Worm (Caenorhabditis elegans) whole organism, late embryonic: ENCODE data around the gene mboa-3.

Experiments
- C08G9.2 ChIP-seq: sonication (generic microtip); optimal IDR thresholded peaks from 2 replicates; lab custom pipeline; 2016; ENCODE audit warnings: mild to moderate bottlenecking, missing genetic modification characterization, moderate library complexity, missing compliant biosample characterization
- C38D4.7 ChIP-seq: fragments of 200-800 bp; sonication (Bioruptor generic); optimal IDR thresholded peaks from 2 replicates; lab custom pipeline; 2018; ENCODE audit warnings: mild to moderate bottlenecking, missing genetic modification characterization, moderate library complexity, missing compliant biosample characterization
- F13H6.1 ChIP-seq: sonication (generic microtip); optimal IDR thresholded peaks from 2 replicates; lab custom pipeline; 2016; ENCODE audit warnings: missing genetic modification characterization, missing compliant biosample characterization
- K02D7.2 ChIP-seq: sonication (generic microtip); optimal IDR thresholded peaks from 2 replicates; lab custom pipeline; 2017; ENCODE audit warnings: mild to moderate bottlenecking, missing genetic modification characterization, missing compliant biosample characterization
- K09A11.1 ChIP-seq: sonication (generic microtip); optimal IDR thresholded peaks from 2 replicates; lab custom pipeline; 2017; ENCODE audit warnings: antibody characterized with exemption, mild to moderate bottlenecking, missing genetic modification characterization, missing compliant biosample characterization; ENCODE audit not compliant: insufficient read depth
- T23F11.4 ChIP-seq: fragments of 200-800 bp; sonication (Bioruptor generic); optimal IDR thresholded peaks from 2 replicates; lab custom pipeline; 2018; ENCODE audit warnings: mild to moderate bottlenecking, missing genetic modification characterization, missing compliant biosample characterization
- ama-1 ChIP-seq: fragments of 150-350 bp; optimal IDR thresholded peaks from 2 replicates; lab custom pipeline; 2014
- ceh-18 ChIP-seq: sonication (generic microtip); optimal IDR thresholded peaks from 2 replicates; lab custom pipeline; 2016; ENCODE audit warnings: missing genetic modification characterization, missing compliant biosample characterization
- ceh-19 ChIP-seq: fragments of 200-800 bp; sonication (Bioruptor generic); optimal IDR thresholded peaks from 2 replicates; lab custom pipeline; 2018; ENCODE audit warnings: mild to moderate bottlenecking, missing genetic modification characterization, missing compliant biosample characterization
- ceh-2 ChIP-seq: sonication (generic microtip); optimal IDR thresholded peaks from 2 replicates; lab custom pipeline; 2016; ENCODE audit warnings: missing genotype, missing genetic modification characterization, missing compliant biosample characterization
- ceh-22 ChIP-seq: sonication (generic microtip); optimal IDR thresholded peaks from 2 replicates; lab custom pipeline; 2017; ENCODE audit warnings: missing biosample characterization, missing genetic modification characterization
- ceh-24 ChIP-seq: sonication (generic microtip); optimal IDR thresholded peaks from 2 replicates; lab custom pipeline; 2016; ENCODE audit warnings: mild to moderate bottlenecking, missing genetic modification characterization, missing compliant biosample characterization
- ceh-30 ChIP-seq: fragments of 150-350 bp; optimal IDR thresholded peaks from 2 replicates; lab custom pipeline; 2014; ENCODE audit warnings: missing biosample characterization, missing genetic modification characterization
- ceh-31 ChIP-seq: sonication (generic microtip); optimal IDR thresholded peaks from 2 replicates; lab custom pipeline; 2016; ENCODE audit warnings: missing genetic modification characterization, missing compliant biosample characterization
- ceh-34 ChIP-seq: sonication (generic microtip); optimal IDR thresholded peaks from 2 replicates; lab custom pipeline; 2016; ENCODE audit warnings: mild to moderate bottlenecking, missing genetic modification characterization, missing compliant biosample characterization
- ceh-45 ChIP-seq: fragments of 200-800 bp; sonication (Bioruptor generic); IDR thresholded peaks from 2 replicates; pipeline ENCODE4 v1.3.6; 2022; ENCODE audit warnings: missing genetic modification reagents, missing genetic modification characterization, missing compliant biosample characterization
- ceh-6 ChIP-seq: fragments of 200-800 bp; sonication (Bioruptor generic); optimal IDR thresholded peaks from 2 replicates; lab custom pipeline; 2018; ENCODE audit warnings: mild to moderate bottlenecking, missing genetic modification characterization, missing compliant biosample characterization
- dmd-4 ChIP-seq: sonication (generic microtip); optimal IDR thresholded peaks from 2 replicates; lab custom pipeline; 2016; ENCODE audit warnings: borderline replicate concordance, missing genetic modification characterization, missing compliant biosample characterization
- elt-2 ChIP-seq: sonication (generic microtip); optimal IDR thresholded peaks from 2 replicates; lab custom pipeline; 2016; ENCODE audit warnings: missing genetic modification reagents, missing genetic modification characterization, missing compliant biosample characterization
- elt-4 ChIP-seq: sonication (generic microtip); optimal IDR thresholded peaks from 2 replicates; lab custom pipeline; 2016; ENCODE audit warnings: missing genetic modification characterization, missing compliant biosample characterization
- ets-4 ChIP-seq: sonication (generic microtip); optimal IDR thresholded peaks from 2 replicates; lab custom pipeline; 2016; ENCODE audit warnings: missing genetic modification characterization, missing compliant biosample characterization
- fax-1 ChIP-seq: sonication (generic microtip); optimal IDR thresholded peaks from 2 replicates; lab custom pipeline; 2016; ENCODE audit warnings: missing genotype, missing genetic modification characterization, missing compliant biosample characterization
- fkh-6 ChIP-seq: sonication (generic microtip); optimal IDR thresholded peaks from 2 replicates; lab custom pipeline; 2016; ENCODE audit warnings: missing genetic modification characterization, missing compliant biosample characterization
- hlh-30 ChIP-seq: sonication (generic microtip); optimal IDR thresholded peaks from 2 replicates; lab custom pipeline; 2017; ENCODE audit warnings: antibody characterized with exemption, missing genetic modification characterization, missing compliant biosample characterization; ENCODE audit not compliant: insufficient read depth
- hlh-6 ChIP-seq: sonication (generic microtip); optimal IDR thresholded peaks from 2 replicates; lab custom pipeline; 2016; ENCODE audit warnings: missing genotype, missing genetic modification characterization, missing compliant biosample characterization
- lin-11 ChIP-seq: fragments of 200-800 bp; sonication (Bioruptor generic); optimal IDR thresholded peaks from 2 replicates; lab custom pipeline; 2018; ENCODE audit warnings: mild to moderate bottlenecking, missing genetic modification characterization, missing compliant biosample characterization
- mec-3 ChIP-seq: sonication (generic microtip); optimal IDR thresholded peaks from 2 replicates; lab custom pipeline; 2016; ENCODE audit warnings: borderline replicate concordance, missing genetic modification characterization, missing compliant biosample characterization
- nfya-1 ChIP-seq: sonication (generic microtip); optimal IDR thresholded peaks from 2 replicates; lab custom pipeline; 2017; ENCODE audit warnings: missing genetic modification characterization, mild to moderate bottlenecking, missing compliant biosample characterization, antibody characterized with exemption, moderate library complexity
- nhr-232 ChIP-seq: sonication (generic microtip); optimal IDR thresholded peaks from 2 replicates; lab custom pipeline; 2016; ENCODE audit warnings: missing genetic modification characterization, missing compliant biosample characterization
- odd-2 ChIP-seq: sonication (generic microtip); optimal IDR thresholded peaks from 2 replicates; lab custom pipeline; 2017; ENCODE audit warnings: antibody characterized with exemption, mild to moderate bottlenecking, missing genetic modification characterization, missing compliant biosample characterization
- pha-2 ChIP-seq: sonication (generic microtip); optimal IDR thresholded peaks from 2 replicates; lab custom pipeline; 2017; ENCODE audit warnings: mild to moderate bottlenecking, missing genetic modification characterization, missing compliant biosample characterization
- pha-4 ChIP-seq: fragments of 150-350 bp; optimal IDR thresholded peaks from 2 replicates; lab custom pipeline; 2018; ENCODE audit warnings: missing biosample characterization, missing genetic modification reagents, missing genetic modification characterization
- pqm-1 ChIP-seq: sonication (generic microtip); optimal IDR thresholded peaks from 2 replicates; lab custom pipeline; 2016; ENCODE audit warnings: missing genetic modification characterization, missing compliant biosample characterization
- ref-2 ChIP-seq: sonication (generic microtip); optimal IDR thresholded peaks from 2 replicates; lab custom pipeline; 2016; ENCODE audit warnings: missing genetic modification characterization, missing compliant biosample characterization
- sdc-2 ChIP-seq: sonication (generic microtip); optimal IDR thresholded peaks from 2 replicates; lab custom pipeline; 2016; ENCODE audit warnings: missing genotype, missing genetic modification characterization, missing compliant biosample characterization
- sox-4 ChIP-seq: sonication (generic microtip); optimal IDR thresholded peaks from 2 replicates; lab custom pipeline; 2017; ENCODE audit warnings: mild to moderate bottlenecking, missing genetic modification characterization, inconsistent platforms, missing compliant biosample characterization
- syd-9 ChIP-seq: sonication (generic microtip); optimal IDR thresholded peaks from 2 replicates; lab custom pipeline; 2016; ENCODE audit warnings: mild to moderate bottlenecking, missing genetic modification characterization, moderate library complexity, missing compliant biosample characterization
- tbx-2 ChIP-seq: sonication (generic microtip); optimal IDR thresholded peaks from 2 replicates; lab custom pipeline; 2016; ENCODE audit warnings: missing genetic modification characterization, missing compliant biosample characterization
- ttx-3 ChIP-seq: sonication (generic microtip); optimal IDR thresholded peaks from 2 replicates; lab custom pipeline; 2016; ENCODE audit warnings: missing genetic modification reagents, missing genetic modification characterization, missing compliant biosample characterization
- unc-3 ChIP-seq, 2 experiments: fragments of 200-800 bp in 1 of 2; sonication (Bioruptor generic) in 1 of 2; sonication (generic microtip) in 1 of 2; conservative IDR thresholded peaks in 1 of 2; optimal IDR thresholded peaks in 1 of 2; 2 replicates each; pipeline versions ENCODE4 v1.3.6 to Lab custom; 2016 to 2022; ENCODE audit warnings: missing compliant biosample characterization in 2 of 2, missing genetic modification characterization in 2 of 2, missing genetic modification reagents in 1 of 2
- unc-42 ChIP-seq: sonication (generic microtip); optimal IDR thresholded peaks from 2 replicates; lab custom pipeline; 2016; ENCODE audit warnings: missing genotype, missing genetic modification characterization, missing compliant biosample characterization
- unc-55 ChIP-seq: sonication (generic microtip); optimal IDR thresholded peaks from 2 replicates; lab custom pipeline; 2017; ENCODE audit warnings: missing biosample characterization, missing genetic modification reagents, missing genetic modification characterization

mboa-3 gene

ce11 chrX:5485931-5486537 is 36.6 kb downstream of the mboa-3 start, which contains the start of gene C25F6.1:
TSS of gene C25F6.1 (plus strand) at chrX:5486487.
- TF ChIP-seq ceh-19 (GFP tag; lab: Kevin White, UChicago) (no peak), ttx-3 (no peak), sox-4 (tag; lab: Kevin White, UChicago) (no peak), mec-3 (tag; lab: Kevin White, UChicago) (no peak), odd-2 (tag; lab: Kevin White, UChicago) (no peak), hlh-6 (tag; lab: Kevin White, UChicago) (no peak), T23F11.4 (GFP tag; lab: Kevin White, UChicago) (no peak), ceh-30 (tag; lab: Kevin White, UChicago) (no peak), sdc-2 (tag; lab: Kevin White, UChicago) (no peak), ama-1 (lab: Kevin White, UChicago) (no peak), K02D7.2 (tag; lab: Kevin White, UChicago) (no peak)

DNA sequence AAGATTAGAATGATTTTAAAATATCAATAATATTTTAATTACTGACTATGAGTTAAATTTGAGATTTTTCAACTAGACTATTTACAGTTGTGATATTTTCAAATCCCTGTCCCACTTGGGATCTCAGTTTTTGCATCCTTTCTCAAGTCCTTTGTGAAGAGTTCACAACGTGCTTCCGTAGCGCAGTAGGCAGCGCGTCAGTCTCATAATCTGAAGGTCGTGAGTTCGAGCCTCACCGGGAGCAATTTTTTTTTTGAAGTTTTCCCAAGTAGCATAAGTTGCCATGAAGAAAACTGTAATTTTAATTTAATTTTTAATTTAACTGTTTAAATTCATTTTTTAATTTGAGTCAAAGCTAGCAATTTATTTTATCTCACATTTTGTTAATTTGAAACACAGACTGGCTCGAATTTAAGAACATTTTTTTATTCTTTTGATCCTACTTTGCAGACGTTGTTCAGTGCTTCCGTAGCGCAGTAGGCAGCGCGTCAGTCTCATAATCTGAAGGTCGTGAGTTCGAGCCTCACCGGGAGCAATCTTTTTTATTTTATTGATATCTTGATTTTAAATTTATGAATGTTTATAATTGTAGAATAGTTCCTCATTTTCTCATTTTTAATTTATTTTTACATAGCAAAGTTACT is 37.2 kb downstream of the mboa-3 start:
- no peak for TF ChIP-seq ceh-31
- peak; percentile 11 for TF ChIP-seq C38D4.7 (GFP tag; lab: Kevin White, UChicago)

DNA sequence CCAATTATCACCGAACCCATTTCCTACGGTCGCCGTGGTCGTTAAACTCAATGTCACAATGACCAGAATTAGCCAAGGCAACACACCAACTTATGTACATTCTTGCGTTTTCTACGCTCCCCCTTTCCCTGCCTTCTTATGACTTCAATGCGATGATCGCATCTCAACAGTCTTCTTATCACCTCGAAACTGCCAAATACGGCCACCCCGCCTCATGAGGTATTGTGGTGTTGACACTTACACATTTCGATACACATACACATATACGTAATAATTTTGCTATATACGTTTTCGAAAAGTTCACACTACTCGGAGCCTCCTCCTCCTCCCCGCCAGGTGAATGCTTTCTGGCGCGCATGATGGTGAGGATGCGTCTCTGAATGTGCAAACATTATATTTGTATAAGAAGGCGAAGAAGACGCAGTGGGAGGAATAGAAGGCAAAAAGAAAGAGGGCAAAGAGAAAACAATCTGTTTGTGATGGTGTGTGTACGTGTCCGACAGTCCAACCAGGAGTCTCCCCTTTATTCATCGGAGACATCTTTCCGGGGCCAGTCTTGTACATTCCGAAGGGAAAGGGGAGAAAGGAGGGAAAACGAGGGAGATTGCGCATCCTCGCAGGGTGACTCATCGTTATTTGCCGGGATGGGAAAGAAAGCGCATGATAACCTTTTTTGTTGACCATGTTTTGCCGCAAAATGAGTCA is 42.6 kb downstream of the mboa-3 start:
- TF ChIP-seq ama-1 (lab: Kevin White, UChicago), result peak; percentile 74
- TF ChIP-seq ceh-22 (tag; lab: Kevin White, UChicago), result no peak
- TF ChIP-seq ceh-19 (GFP tag; lab: Kevin White, UChicago), result peak; percentile 44
- peak; percentile 44 for TF ChIP-seq dmd-4
- TF ChIP-seq pha-2 (tag; lab: Kevin White, UChicago), result peak; percentile 55
- peak; percentile 68 for TF ChIP-seq tbx-2
- TF ChIP-seq pqm-1 (tag; lab: Kevin White, UChicago), result peak; percentile 64
- TF ChIP-seq fkh-6 (tag; lab: Kevin White, UChicago), result peak; percentile 16
- TF ChIP-seq sdc-2 (tag; lab: Kevin White, UChicago), result peak; percentile 51
- TF ChIP-seq ceh-2 (tag; lab: Kevin White, UChicago), result peak; percentile 43
- no peak for TF ChIP-seq ceh-24 (tag; lab: Kevin White, UChicago)
- peak; percentile 38 for TF ChIP-seq elt-2 (tag; lab: Kevin White, UChicago)
- peak; percentile 5 for TF ChIP-seq hlh-30
- no peak for TF ChIP-seq ceh-6 (GFP tag; lab: Kevin White, UChicago)
- TF ChIP-seq ref-2 (tag; lab: Kevin White, UChicago), result peak; percentile 58
- peak; percentile 38 for TF ChIP-seq F13H6.1 (tag; lab: Kevin White, UChicago)
- TF ChIP-seq nfya-1 (tag; lab: Kevin White, UChicago), result peak; percentile 52
- TF ChIP-seq ceh-34, result peak; percentile 60
- TF ChIP-seq hlh-6 (tag; lab: Kevin White, UChicago), result no peak
- no peak for TF ChIP-seq lin-11 (tag; lab: Kevin White, UChicago)

- TF ChIP-seq pha-2 (tag; lab: Kevin White, UChicago), result no peak
- no peak for TF ChIP-seq fax-1
- no peak for TF ChIP-seq odd-2 (tag; lab: Kevin White, UChicago)
- no peak for TF ChIP-seq unc-3 (GFP tag; conservative IDR thresholded peaks at IDR 0.05; lab: Robert Waterston, UW)
- TF ChIP-seq unc-3 (tag; optimal IDR thresholded peaks at IDR 0.05; lab: Kevin White, UChicago), result no peak
- no peak for TF ChIP-seq ets-4
- no peak for TF ChIP-seq unc-42
- no peak for TF ChIP-seq ceh-45 (GFP tag; lab: Robert Waterston, UW)
- no peak for TF ChIP-seq C08G9.2
- TF ChIP-seq nhr-232 (tag; lab: Kevin White, UChicago), result no peak
- TF ChIP-seq nfya-1 (tag; lab: Kevin White, UChicago), result no peak
- no peak for TF ChIP-seq ceh-18 (tag; lab: Kevin White, UChicago)
- TF ChIP-seq ceh-19 (GFP tag; lab: Kevin White, UChicago), result no peak
- TF ChIP-seq syd-9 (tag; lab: Kevin White, UChicago), result no peak
- no peak for TF ChIP-seq K09A11.1 (tag; lab: Kevin White, UChicago)
- TF ChIP-seq elt-4 (tag; lab: Kevin White, UChicago), result no peak
- TF ChIP-seq pha-4 (tag; lab: Kevin White, UChicago), result no peak
- TF ChIP-seq unc-55 (GFP tag; lab: Kevin White, UChicago), result no peak
- TF ChIP-seq dmd-4, result no peak
- TF ChIP-seq sdc-2 (tag; lab: Kevin White, UChicago), result no peak
Measured at ce11 chrX:5479300-5479811, 43.3 kb downstream of the mboa-3 start, which contains the start of gene dlg-1. TSS of gene dlg-1 (plus strand) at chrX:5479700.
